Fruit fly (Drosophila melanogaster) whole organism, adult: ENCODE data around the gene Sf3b5.

ENCODE experiments used
- CG7101 ChIP-seq: fragments of 200-800 bp; sonication (Bioruptor generic); optimal IDR thresholded peaks from 2 replicates; lab custom pipeline; 2018; ENCODE audit warnings: missing biosample characterization, mild to moderate bottlenecking, missing genetic modification characterization, moderate library complexity
- Hr96 ChIP-seq: fragments of 200-800 bp; sonication (Bioruptor generic); optimal IDR thresholded peaks from 2 replicates; lab custom pipeline; 2016; ENCODE audit warnings: missing biosample characterization, missing genetic modification characterization
- pad ChIP-seq: fragments of 200-800 bp; sonication (Bioruptor generic); optimal IDR thresholded peaks from 3 replicates; lab custom pipeline; 2017; ENCODE audit warnings: missing biosample characterization, missing genetic modification characterization, mild to moderate bottlenecking, moderate library complexity, missing genetic modification reagents
- tj ChIP-seq: fragments of 200-800 bp; sonication (Bioruptor generic); optimal IDR thresholded peaks from 3 replicates; lab custom pipeline; 2017; ENCODE audit warnings: missing biosample characterization, mild to moderate bottlenecking, missing genetic modification characterization, moderate library complexity

DNA sequence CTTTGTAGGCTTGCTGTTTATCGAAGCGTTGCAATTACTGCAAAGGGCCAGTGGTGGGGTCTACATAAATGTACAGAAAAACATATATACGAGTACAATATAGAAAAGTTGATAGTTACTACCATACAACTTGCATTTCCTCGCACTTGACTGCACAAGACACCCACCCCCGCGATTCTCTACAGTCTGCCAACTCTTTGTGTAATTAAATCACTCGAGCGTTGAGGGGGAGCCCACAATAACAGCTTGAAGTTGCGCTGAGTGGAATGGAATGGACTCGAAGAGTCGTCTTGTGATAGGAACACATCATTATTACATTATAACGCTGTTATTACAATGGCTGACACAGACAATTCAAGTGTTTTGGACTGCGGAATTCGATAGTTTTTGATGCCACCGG lies 14.3 kb upstream of the Sf3b5 start:
- no peak for TF ChIP-seq pad (GFP tag; lab: Kevin White, UChicago)
- no peak for TF ChIP-seq Hr96
- TF ChIP-seq CG7101 (tag; lab: Kevin White, UChicago): no peak
- no peak for TF ChIP-seq tj (GFP tag; lab: Kevin White, UChicago)
